Fruit fly (Drosophila melanogaster) whole organism, embryonic: ENCODE measurements around the gene CG32554.

Experiments used
- CG12299 ChIP-seq: fragments of 200-800 bp; sonication (Bioruptor generic); optimal IDR thresholded peaks from 2 replicates; lab custom pipeline; 2018; ENCODE audit warnings: missing biosample characterization, mild to moderate bottlenecking, missing genetic modification characterization
- CG17829 ChIP-seq: fragments of 200-800 bp; optimal IDR thresholded peaks from 2 replicates; lab custom pipeline; 2019; ENCODE audit warnings: missing biosample characterization, mild to moderate bottlenecking, missing genetic modification characterization, moderate library complexity
- CG2678 ChIP-seq: fragments of 200-800 bp; sonication (Bioruptor generic); optimal IDR thresholded peaks from 3 replicates; lab custom pipeline; 2019; ENCODE audit warnings: missing biosample characterization, mild to moderate bottlenecking, missing genetic modification characterization, moderate library complexity
- CG30431 ChIP-seq: fragments of 200-800 bp; sonication (Bioruptor generic); optimal IDR thresholded peaks from 2 replicates; lab custom pipeline; 2017; ENCODE audit warnings: missing biosample characterization, missing genetic modification characterization
- CG31224 ChIP-seq: fragments of 200-800 bp; sonication (Bioruptor generic); IDR thresholded peaks from 2 replicates; pipeline ENCODE4 v1.3.6; 2022; ENCODE audit warnings: missing biosample characterization, missing genetic modification characterization
- CG6654 ChIP-seq: fragments of 200-800 bp; sonication (Bioruptor generic); optimal IDR thresholded peaks from 2 replicates; lab custom pipeline; 2017; ENCODE audit warnings: missing biosample characterization, mild to moderate bottlenecking, missing genetic modification characterization
- Hand ChIP-seq: fragments of 200-800 bp; sonication (Bioruptor generic); optimal IDR thresholded peaks from 2 replicates; lab custom pipeline; 2017; ENCODE audit warnings: mild to moderate bottlenecking, missing biosample characterization, missing genetic modification reagents, missing genetic modification characterization
- Sox100B ChIP-seq: fragments of 200-800 bp; sonication (Bioruptor generic); optimal IDR thresholded peaks from 3 replicates; lab custom pipeline; 2018; ENCODE audit warnings: missing biosample characterization, mild to moderate bottlenecking, missing genetic modification characterization
- emc ChIP-seq: fragments of 200-800 bp; sonication (Bioruptor generic); optimal IDR thresholded peaks from 2 replicates; lab custom pipeline; 2016; ENCODE audit warnings: missing biosample characterization, missing genetic modification characterization
- hbn ChIP-seq: fragments of 200-800 bp; sonication (Bioruptor generic); IDR thresholded peaks from 2 replicates; pipeline ENCODE4 v1.3.6; 2022; ENCODE audit warnings: missing biosample characterization, missing genetic modification characterization; ENCODE audit not compliant: partially characterized antibody
- pho ChIP-seq: fragments of 200-800 bp; sonication (Bioruptor generic); optimal IDR thresholded peaks from 2 replicates; lab custom pipeline; 2016; ENCODE audit warnings: missing biosample characterization, missing genetic modification characterization

DNA sequence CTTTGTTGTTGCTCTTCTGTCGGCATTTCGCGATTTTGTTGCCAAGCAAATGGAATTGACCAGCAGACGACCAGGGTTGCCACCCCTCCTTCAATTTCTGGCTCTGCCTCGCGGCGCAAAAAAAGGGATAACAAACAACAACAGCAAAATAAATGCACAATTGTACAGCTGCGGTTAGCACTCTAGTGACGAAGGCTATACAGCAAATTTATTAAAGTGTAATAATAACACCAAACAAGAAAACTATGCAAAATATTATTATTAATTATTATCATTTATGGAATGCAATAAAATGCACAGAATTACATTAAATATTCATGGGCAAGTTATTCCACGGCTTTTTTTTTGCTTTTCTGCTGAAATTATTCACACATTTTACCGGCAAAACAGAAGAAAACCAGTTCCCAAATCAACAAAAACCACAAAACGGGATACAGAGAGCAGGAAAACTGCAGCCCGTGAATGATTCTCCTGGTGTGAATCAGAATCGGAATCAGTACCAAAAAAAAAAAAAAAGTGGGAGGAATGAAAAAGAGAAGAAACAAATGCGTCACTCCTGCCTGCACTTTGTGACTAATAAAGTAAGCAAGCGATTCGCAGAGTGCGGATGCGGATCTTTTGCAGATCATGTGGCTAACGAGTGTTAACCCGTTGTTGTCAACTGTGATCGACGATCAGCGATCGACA is 26.9 kb upstream of the CG32554 start:
- no peak for TF ChIP-seq CG17829 (tag; lab: Kevin White, UChicago)
- no peak for TF ChIP-seq CG12299 (tag; lab: Kevin White, UChicago)
- TF ChIP-seq CG2678 (tag; lab: Kevin White, UChicago), result no peak
- no peak for TF ChIP-seq Sox100B (GFP tag; lab: Kevin White, UChicago)
- TF ChIP-seq CG30431 (GFP tag; lab: Kevin White, UChicago), result no peak
- no peak for TF ChIP-seq emc (GFP tag; lab: Kevin White, UChicago)
- TF ChIP-seq CG31224, result no peak
- no peak for TF ChIP-seq pho (GFP tag; lab: Kevin White, UChicago)
- TF ChIP-seq hbn, result no peak
- TF ChIP-seq CG6654 (GFP tag; lab: Kevin White, UChicago), result no peak
- TF ChIP-seq Hand (GFP tag; lab: Kevin White, UChicago), result no peak
